Fruit fly (Drosophila melanogaster) whole organism, embryonic: ENCODE results near the gene Pc.

Experiments used
- Abd-B ChIP-seq: fragments of 200-800 bp; sonication (Bioruptor generic); optimal IDR thresholded peaks from 2 replicates; lab custom pipeline; 2018; ENCODE audit warnings: missing biosample characterization, mild to moderate bottlenecking, missing genetic modification characterization, moderate library complexity
- B-H2 ChIP-seq: fragments of 200-800 bp; sonication (Bioruptor generic); optimal IDR thresholded peaks from 2 replicates; lab custom pipeline; 2018; ENCODE audit warnings: missing biosample characterization, mild to moderate bottlenecking, missing genetic modification characterization
- CG1024 ChIP-seq: fragments of 200-800 bp; sonication (Bioruptor generic); IDR thresholded peaks from 2 replicates; pipeline ENCODE4 v1.3.6; 2022; ENCODE audit warnings: missing biosample characterization, missing genetic modification characterization
- CG10431 ChIP-seq: fragments of 200-800 bp; sonication (Bioruptor generic); optimal IDR thresholded peaks from 3 replicates; lab custom pipeline; 2018; ENCODE audit warnings: missing biosample characterization, mild to moderate bottlenecking, missing genetic modification characterization
- CG10654 ChIP-seq: fragments of 200-800 bp; sonication (Bioruptor generic); optimal IDR thresholded peaks from 2 replicates; lab custom pipeline; 2016; ENCODE audit warnings: missing biosample characterization, missing genetic modification characterization
- CG10979 ChIP-seq: fragments of 200-800 bp; sonication (Bioruptor generic); optimal IDR thresholded peaks from 2 replicates; lab custom pipeline; 2018; ENCODE audit warnings: missing biosample characterization, mild to moderate bottlenecking, missing genetic modification characterization, moderate library complexity
- CG11247 ChIP-seq: fragments of 200-800 bp; sonication (Bioruptor generic); IDR thresholded peaks from 2 replicates; pipeline ENCODE4 v1.3.6; 2022; ENCODE audit warnings: missing biosample characterization, missing genetic modification characterization
- CG13624 ChIP-seq: fragments of 200-800 bp; sonication (Bioruptor generic); optimal IDR thresholded peaks from 2 replicates; lab custom pipeline; 2016; ENCODE audit warnings: missing biosample characterization, missing genetic modification characterization
- CG15011 ChIP-seq: fragments of 200-800 bp; sonication (Bioruptor generic); optimal IDR thresholded peaks from 3 replicates; lab custom pipeline; 2018; ENCODE audit warnings: missing biosample characterization, mild to moderate bottlenecking, missing genetic modification characterization
- CG16813 ChIP-seq: fragments of 200-800 bp; sonication (Bioruptor generic); IDR thresholded peaks from 3 replicates; pipeline ENCODE4 v1.3.6; 2022; ENCODE audit warnings: missing biosample characterization, missing genetic modification characterization; ENCODE audit not compliant: partially characterized antibody
- CG16863 ChIP-seq: fragments of 200-800 bp; sonication (Bioruptor generic); optimal IDR thresholded peaks from 3 replicates; lab custom pipeline; 2016; ENCODE audit warnings: missing biosample characterization, missing genetic modification characterization
- CG18599 ChIP-seq: fragments of 200-800 bp; sonication (Bioruptor generic); optimal IDR thresholded peaks from 3 replicates; lab custom pipeline; 2017; ENCODE audit warnings: missing biosample characterization, missing genetic modification characterization, mild to moderate bottlenecking, moderate library complexity, missing genetic modification reagents
- CG2889 ChIP-seq: fragments of 200-800 bp; sonication (Bioruptor generic); IDR thresholded peaks from 3 replicates; pipeline ENCODE4 v1.3.6; 2022; ENCODE audit warnings: missing biosample characterization, missing genetic modification characterization
- CG4328 ChIP-seq: fragments of 200-800 bp; sonication (Bioruptor generic); optimal IDR thresholded peaks from 3 replicates; lab custom pipeline; 2017; ENCODE audit warnings: missing biosample characterization, missing genetic modification reagents, missing genetic modification characterization
- CG4820 ChIP-seq: fragments of 200-800 bp; sonication (Bioruptor generic); optimal IDR thresholded peaks from 3 replicates; lab custom pipeline; 2016; ENCODE audit warnings: missing biosample characterization, missing genetic modification characterization
- CG5180 ChIP-seq: fragments of 200-800 bp; sonication (Bioruptor generic); optimal IDR thresholded peaks from 3 replicates; lab custom pipeline; 2017; ENCODE audit warnings: missing biosample characterization, missing genetic modification characterization, mild to moderate bottlenecking, moderate library complexity, missing genetic modification reagents
- CG9817 ChIP-seq: fragments of 200-800 bp; sonication (Bioruptor generic); optimal IDR thresholded peaks from 2 replicates; lab custom pipeline; 2018; ENCODE audit warnings: missing biosample characterization, mild to moderate bottlenecking, missing genetic modification characterization, moderate library complexity
- CTCF ChIP-seq: fragments of 200-800 bp; sonication (Bioruptor generic); optimal IDR thresholded peaks from 2 replicates; lab custom pipeline; 2017; ENCODE audit warnings: missing biosample characterization, mild to moderate bottlenecking, missing genetic modification characterization, moderate library complexity
- Dip2 ChIP-seq: fragments of 200-800 bp; sonication (Bioruptor generic); IDR thresholded peaks from 2 replicates; pipeline ENCODE4 v1.3.6; 2022; ENCODE audit warnings: missing biosample characterization, missing genetic modification characterization
- Ets65A ChIP-seq: fragments of 200-800 bp; sonication (Bioruptor generic); peaks from one replicate; lab custom pipeline; 2016; ENCODE audit warnings: missing biosample characterization, missing genetic modification characterization
- Fer3 ChIP-seq: fragments of 200-800 bp; sonication (Bioruptor generic); optimal IDR thresholded peaks from 2 replicates; lab custom pipeline; 2018; ENCODE audit warnings: missing biosample characterization, mild to moderate bottlenecking, missing genetic modification characterization, moderate library complexity
- Lhr ChIP-seq: fragments of 200-800 bp; sonication (Bioruptor generic); optimal IDR thresholded peaks from 3 replicates; lab custom pipeline; 2017; ENCODE audit warnings: mild to moderate bottlenecking, missing biosample characterization, missing genetic modification reagents, missing genetic modification characterization
- Mes4 ChIP-seq: fragments of 200-800 bp; sonication (Bioruptor generic); optimal IDR thresholded peaks from 2 replicates; lab custom pipeline; 2016; ENCODE audit warnings: missing biosample characterization, missing genetic modification characterization
- Myb ChIP-seq: fragments of 200-800 bp; sonication (Bioruptor generic); optimal IDR thresholded peaks from 2 replicates; lab custom pipeline; 2016; ENCODE audit warnings: missing biosample characterization, missing genetic modification characterization
- Nf-YA ChIP-seq: fragments of 200-800 bp; sonication (Bioruptor generic); IDR thresholded peaks from 2 replicates; pipeline ENCODE4 v1.3.6; 2022; ENCODE audit warnings: missing biosample characterization, missing genetic modification characterization
- Side ChIP-seq: fragments of 200-800 bp; sonication (Bioruptor generic); optimal IDR thresholded peaks from 2 replicates; lab custom pipeline; 2016; ENCODE audit warnings: missing biosample characterization, missing genetic modification characterization
- Sox102F ChIP-seq: fragments of 200-800 bp; sonication (Bioruptor generic); optimal IDR thresholded peaks from 2 replicates; lab custom pipeline; 2018; ENCODE audit warnings: missing biosample characterization, mild to moderate bottlenecking, missing genetic modification characterization, moderate library complexity
- az2 ChIP-seq: fragments of 200-800 bp; sonication (Bioruptor generic); optimal IDR thresholded peaks from 3 replicates; lab custom pipeline; 2016; ENCODE audit warnings: missing biosample characterization, missing genetic modification characterization
- bigmax ChIP-seq: fragments of 200-800 bp; sonication (Bioruptor generic); optimal IDR thresholded peaks from 2 replicates; lab custom pipeline; 2018; ENCODE audit warnings: missing biosample characterization, mild to moderate bottlenecking, missing genetic modification characterization
- chm ChIP-seq: fragments of 200-800 bp; sonication (Bioruptor generic); IDR thresholded peaks from 2 replicates; pipeline ENCODE4 v1.3.6; 2022; ENCODE audit warnings: missing biosample characterization, missing genetic modification characterization
- dm ChIP-seq: fragments of 200-800 bp; sonication (Bioruptor generic); optimal IDR thresholded peaks from 3 replicates; lab custom pipeline; 2016; ENCODE audit warnings: missing biosample characterization, missing genetic modification characterization
- dpn ChIP-seq, 2 experiments: fragments of 200-800 bp; sonication (Bioruptor generic); optimal IDR thresholded peaks; 3 replicates each; lab custom pipeline; 2016; ENCODE audit warnings: missing biosample characterization in 2 of 2, missing genetic modification characterization in 2 of 2
- exex ChIP-seq: fragments of 200-800 bp; sonication (Bioruptor generic); optimal IDR thresholded peaks from 4 replicates; lab custom pipeline; 2018; ENCODE audit warnings: missing biosample characterization, mild to moderate bottlenecking, missing genetic modification characterization, moderate library complexity
- gce ChIP-seq: fragments of 200-800 bp; sonication (Bioruptor generic); IDR thresholded peaks from 3 replicates; pipeline ENCODE4 v1.3.6; 2022; ENCODE audit warnings: missing biosample characterization, missing genetic modification characterization
- gem ChIP-seq: fragments of 200-800 bp; sonication (Bioruptor generic); optimal IDR thresholded peaks from 2 replicates; lab custom pipeline; 2019; ENCODE audit warnings: missing biosample characterization, mild to moderate bottlenecking, missing genetic modification characterization, moderate library complexity
- ham ChIP-seq: fragments of 200-800 bp; sonication (Bioruptor generic); IDR thresholded peaks from 2 replicates; pipeline ENCODE4 v1.3.6; 2022; ENCODE audit warnings: missing biosample characterization, missing genetic modification characterization
- ind ChIP-seq: fragments of 200-800 bp; sonication (Bioruptor generic); optimal IDR thresholded peaks from 3 replicates; lab custom pipeline; 2016; ENCODE audit warnings: missing biosample characterization, missing genetic modification characterization
- jigr1 ChIP-seq: fragments of 200-800 bp; sonication (Bioruptor generic); IDR thresholded peaks from 3 replicates; pipeline ENCODE4 v1.3.6; 2022; ENCODE audit warnings: missing biosample characterization, missing genetic modification characterization
- kay ChIP-seq: fragments of 200-800 bp; sonication (Bioruptor generic); optimal IDR thresholded peaks from 2 replicates; lab custom pipeline; 2016; ENCODE audit warnings: missing biosample characterization, missing genetic modification characterization
- lab ChIP-seq: fragments of 200-800 bp; sonication (Bioruptor generic); optimal IDR thresholded peaks from 3 replicates; lab custom pipeline; 2017; ENCODE audit warnings: missing biosample characterization, missing genetic modification characterization, mild to moderate bottlenecking, moderate library complexity, missing genetic modification reagents
- nerfin-1 ChIP-seq: fragments of 200-800 bp; sonication (Bioruptor generic); optimal IDR thresholded peaks from 3 replicates; lab custom pipeline; 2019; ENCODE audit warnings: missing biosample characterization, mild to moderate bottlenecking, missing genetic modification characterization, moderate library complexity
- nerfin-2 ChIP-seq: fragments of 200-800 bp; sonication (Bioruptor generic); IDR thresholded peaks from 2 replicates; pipeline ENCODE4 v1.3.6; 2022; ENCODE audit warnings: missing biosample characterization, missing genetic modification characterization; ENCODE audit not compliant: partially characterized antibody
- pfk ChIP-seq: fragments of 200-800 bp; sonication (Bioruptor generic); optimal IDR thresholded peaks from 2 replicates; lab custom pipeline; 2018; ENCODE audit warnings: missing biosample characterization, mild to moderate bottlenecking, missing genetic modification characterization, moderate library complexity
- phol ChIP-seq: fragments of 200-800 bp; sonication (Bioruptor generic); optimal IDR thresholded peaks from 3 replicates; lab custom pipeline; 2018; ENCODE audit warnings: missing biosample characterization, mild to moderate bottlenecking, missing genetic modification characterization, moderate library complexity
- pros ChIP-seq: fragments of 200-800 bp; sonication (Bioruptor generic); optimal IDR thresholded peaks from 3 replicates; lab custom pipeline; 2019; ENCODE audit warnings: missing biosample characterization, mild to moderate bottlenecking, missing genetic modification characterization, moderate library complexity
- sc ChIP-seq, 3 experiments: fragments of >200 bp in 2 of 3; fragments of 200-800 bp in 1 of 3; sonication (Bioruptor generic) in 1 of 3; optimal IDR thresholded peaks; 2 replicates in 2 of 3; 3 replicates in 1 of 3; lab custom pipeline; 2017; ENCODE audit warnings: mild to moderate bottlenecking in 1 of 3, missing biosample characterization in 1 of 3, missing genetic modification characterization in 1 of 3, missing genetic modification reagents in 1 of 3
- scrt ChIP-seq: fragments of 200-800 bp; sonication (Bioruptor generic); optimal IDR thresholded peaks from 2 replicates; lab custom pipeline; 2018; ENCODE audit warnings: missing biosample characterization, mild to moderate bottlenecking, missing genetic modification characterization, moderate library complexity
- seq ChIP-seq: fragments of 200-800 bp; sonication (Bioruptor generic); IDR thresholded peaks from 2 replicates; pipeline ENCODE4 v1.3.6; 2022; ENCODE audit warnings: missing biosample characterization, missing genetic modification characterization
- tin ChIP-seq: fragments of 200-800 bp; sonication (Bioruptor generic); optimal IDR thresholded peaks from 3 replicates; lab custom pipeline; 2016; ENCODE audit warnings: missing biosample characterization, missing genetic modification characterization
- wdn ChIP-seq: fragments of 200-800 bp; sonication (Bioruptor generic); IDR thresholded peaks from 2 replicates; pipeline ENCODE4 v1.3.6; 2022; ENCODE audit warnings: missing biosample characterization, missing genetic modification characterization
- zen ChIP-seq: fragments of 200-800 bp; sonication (Bioruptor generic); optimal IDR thresholded peaks from 3 replicates; lab custom pipeline; 2018; ENCODE audit warnings: missing biosample characterization, mild to moderate bottlenecking, missing genetic modification characterization, moderate library complexity

The Pc gene

DNA sequence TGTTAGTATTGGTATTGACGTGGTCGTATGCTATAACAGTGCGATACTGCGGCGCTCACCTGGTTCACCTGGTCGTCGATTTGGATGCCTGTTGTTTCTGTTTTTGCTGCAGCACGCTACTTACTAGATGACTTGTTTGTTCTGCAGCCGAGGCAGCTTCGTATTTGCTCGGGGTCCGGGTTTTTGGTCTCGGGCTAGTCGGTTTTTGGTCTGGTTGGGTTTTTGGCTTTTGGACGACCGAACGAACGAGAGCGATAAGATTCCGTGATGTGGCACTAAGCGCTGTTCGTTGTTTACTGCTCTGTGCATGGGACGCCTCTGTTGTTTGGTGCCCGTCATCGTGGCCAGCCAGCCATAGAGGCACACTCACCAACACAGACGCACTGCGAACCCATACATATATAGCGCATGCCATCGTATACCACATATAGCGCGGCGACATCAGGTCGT lies 31.2 kb upstream of the Pc start, which contains the start of gene ebd2 (continued):
- no peak for TF ChIP-seq nerfin-2 (GFP tag; lab: Robert Waterston, UW)
- TF ChIP-seq nerfin-1: no peak
- no peak for TF ChIP-seq sc (optimal IDR thresholded peaks at IDR 0.05; lab: Kevin White, UChicago)
- TF ChIP-seq sc (GFP tag; optimal IDR thresholded peaks at IDR 0.05; lab: Kevin White, UChicago): no peak
- TF ChIP-seq Nf-YA (GFP tag; lab: Robert Waterston, UW): no peak
- no peak for TF ChIP-seq CG10654 (GFP tag; lab: Kevin White, UChicago)
- TF ChIP-seq Ets65A (GFP tag; lab: Kevin White, UChicago): no peak
- TF ChIP-seq Fer3 (tag; lab: Kevin White, UChicago): no peak
- TF ChIP-seq chm (GFP tag; lab: Robert Waterston, UW): no peak
- peak; percentile 55 for TF ChIP-seq exex (tag; lab: Kevin White, UChicago)
- no peak; the same call in 1 of the 2 replicates for TF ChIP-seq wdn
- peak; percentile 48 for TF ChIP-seq CG13624 (GFP tag; lab: Kevin White, UChicago)
- no peak for TF ChIP-seq seq (GFP tag; lab: Robert Waterston, UW)
- no peak for TF ChIP-seq pfk
- no peak for TF ChIP-seq zen (tag; lab: Kevin White, UChicago)
- no peak for TF ChIP-seq ind (GFP tag; lab: Kevin White, UChicago)
- TF ChIP-seq lab (GFP tag; lab: Kevin White, UChicago): peak; percentile 76
- no peak for TF ChIP-seq Abd-B (GFP tag; lab: Kevin White, UChicago)
- no peak for TF ChIP-seq Lhr (GFP tag; lab: Kevin White, UChicago)
- peak; percentile 54 for TF ChIP-seq CG5180 (GFP tag; lab: Kevin White, UChicago)
- no peak for TF ChIP-seq jigr1
- no peak for TF ChIP-seq Myb
- no peak for TF ChIP-seq Mes4 (GFP tag; lab: Kevin White, UChicago)
- TF ChIP-seq gce (GFP tag; lab: Robert Waterston, UW): no peak
- no peak for TF ChIP-seq scrt
- no peak for TF ChIP-seq CTCF
- TF ChIP-seq CG15011 (GFP tag; lab: Kevin White, UChicago): no peak
- TF ChIP-seq phol (tag; lab: Kevin White, UChicago): no peak
- TF ChIP-seq CG2889 (GFP tag; lab: Robert Waterston, UW): no peak
- TF ChIP-seq CG18599: peak; percentile 67
- TF ChIP-seq CG10431 (GFP tag; lab: Kevin White, UChicago): no peak
- no peak for TF ChIP-seq CG11247 (GFP tag; lab: Robert Waterston, UW)
- TF ChIP-seq ham: no peak
- TF ChIP-seq CG16863 (GFP tag; lab: Kevin White, UChicago): peak; percentile 20
- TF ChIP-seq gem (tag; lab: Kevin White, UChicago): no peak
- no peak for TF ChIP-seq CG4328
- no peak for TF ChIP-seq pros (GFP tag; lab: Kevin White, UChicago)
- TF ChIP-seq CG4820 (GFP tag; lab: Kevin White, UChicago): no peak
- TF ChIP-seq Sox102F (GFP tag; lab: Kevin White, UChicago): no peak
- TF ChIP-seq CG1024 (GFP tag; lab: Robert Waterston, UW): no peak
- no peak for TF ChIP-seq Dip2 (GFP tag; lab: Robert Waterston, UW)
- TF ChIP-seq dm: peak; percentile 11
- TF ChIP-seq B-H2 (GFP tag; lab: Kevin White, UChicago): peak; percentile 13
- no peak for TF ChIP-seq bigmax
- TF ChIP-seq tin (GFP tag; lab: Kevin White, UChicago): no peak
- no peak for TF ChIP-seq CG9817 (tag; lab: Kevin White, UChicago)
- TF ChIP-seq dpn (GFP tag; optimal IDR thresholded peaks at IDR 0.05; lab: Kevin White, UChicago): no peak
- no peak for TF ChIP-seq CG16813 (GFP tag; lab: Robert Waterston, UW)
- TF ChIP-seq Side (GFP tag; lab: Kevin White, UChicago): peak; percentile 7
- TF ChIP-seq CG10979 (tag; lab: Kevin White, UChicago): no peak
- no peak for TF ChIP-seq az2
- TF ChIP-seq kay (GFP tag; lab: Kevin White, UChicago): no peak
